Worm (Caenorhabditis elegans) whole organism, L4 larva: ENCODE data around the gene sel-13.

ENCODE experiments used
- D1046.2 ChIP-seq: fragments of 200-800 bp; sonication (Bioruptor generic); IDR thresholded peaks from 2 replicates; pipeline ENCODE4 v1.3.6; 2022; ENCODE audit warnings: missing genetic modification characterization, missing compliant biosample characterization
- F37D6.2 ChIP-seq: sonication (generic microtip); optimal IDR thresholded peaks from 2 replicates; lab custom pipeline; 2016; ENCODE audit warnings: mild to moderate bottlenecking, missing genetic modification characterization, missing compliant biosample characterization
- F49E8.2 ChIP-seq: sonication (generic microtip); optimal IDR thresholded peaks from 2 replicates; lab custom pipeline; 2016; ENCODE audit warnings: missing compliant biosample characterization, mild to moderate bottlenecking, missing genetic modification characterization, borderline replicate concordance
- T26A8.4 ChIP-seq: fragments of 200-800 bp; sonication (Bioruptor generic); IDR thresholded peaks from 2 replicates; pipeline ENCODE4 v1.3.6; 2022; ENCODE audit warnings: missing genetic modification characterization, missing compliant biosample characterization
- ZK337.2 ChIP-seq: fragments of 200-800 bp; sonication (Bioruptor generic); IDR thresholded peaks from 2 replicates; pipeline ENCODE4 v1.3.6; 2022; ENCODE audit warnings: missing genetic modification reagents, missing genetic modification characterization, missing compliant biosample characterization
- aha-1 ChIP-seq: fragments of 150-350 bp; peaks from one replicate; lab custom pipeline; 2014; ENCODE audit warnings: missing biosample characterization, missing genetic modification characterization
- aly-2 ChIP-seq: sonication (generic microtip); optimal IDR thresholded peaks from 2 replicates; lab custom pipeline; 2018; ENCODE audit warnings: missing biosample characterization, missing genetic modification characterization
- arid-1 ChIP-seq: fragments of 200-800 bp; sonication (Bioruptor generic); conservative IDR thresholded peaks from 2 replicates; pipeline ENCODE4 v1.3.6; 2022; ENCODE audit warnings: missing genetic modification reagents, missing genetic modification characterization, missing compliant biosample characterization
- ceh-32 ChIP-seq: sonication (generic microtip); optimal IDR thresholded peaks from 2 replicates; lab custom pipeline; 2016; ENCODE audit warnings: mild to moderate bottlenecking, missing genetic modification characterization, missing compliant biosample characterization; ENCODE audit not compliant: poor library complexity
- ceh-44 ChIP-seq: fragments of 200-800 bp; sonication (Bioruptor generic); IDR thresholded peaks from 2 replicates; pipeline ENCODE4 v1.3.6; 2022; ENCODE audit warnings: missing genetic modification reagents, missing genetic modification characterization, missing compliant biosample characterization
- ces-1 ChIP-seq: fragments of 150-350 bp; sonication (generic microtip); optimal IDR thresholded peaks from 4 replicates; lab custom pipeline; 2014; ENCODE audit warnings: missing biosample characterization, missing genetic modification reagents, missing genetic modification characterization
- cey-2 ChIP-seq: sonication (generic microtip); optimal IDR thresholded peaks from 3 replicates; lab custom pipeline; 2017; ENCODE audit warnings: missing genetic modification characterization, mild to moderate bottlenecking, missing compliant biosample characterization, antibody characterized with exemption, borderline replicate concordance; ENCODE audit not compliant: insufficient read depth
- daf-16 ChIP-seq, 3 experiments: sonication (generic microtip); optimal IDR thresholded peaks; 2 replicates each; lab custom pipeline; 2016 to 2017; ENCODE audit warnings: missing genetic modification characterization in 3 of 3, missing genetic modification reagents in 3 of 3, mild to moderate bottlenecking in 2 of 3, missing compliant biosample characterization in 2 of 3, missing biosample characterization in 1 of 3, moderate library complexity in 1 of 3
- daf-19 ChIP-seq: fragments of 200-800 bp; sonication (Bioruptor generic); conservative IDR thresholded peaks from 2 replicates; pipeline ENCODE4 v1.3.6; 2022; ENCODE audit warnings: missing genetic modification characterization, missing compliant biosample characterization
- dmd-6 ChIP-seq: fragments of 200-800 bp; sonication (Bioruptor generic); IDR thresholded peaks from 2 replicates; pipeline ENCODE4 v1.3.6; 2022; ENCODE audit warnings: missing genetic modification reagents, missing genetic modification characterization, missing compliant biosample characterization
- dmd-8 ChIP-seq: fragments of 200-800 bp; sonication (Bioruptor generic); IDR thresholded peaks from 2 replicates; pipeline ENCODE4 v1.3.6; 2022; ENCODE audit warnings: missing genetic modification characterization, missing compliant biosample characterization
- dpl-1 ChIP-seq: fragments of 150-350 bp; optimal IDR thresholded peaks from 2 replicates; lab custom pipeline; 2014; ENCODE audit warnings: missing biosample characterization, missing genetic modification reagents, missing genetic modification characterization
- dve-1 ChIP-seq: sonication (generic microtip); optimal IDR thresholded peaks from 2 replicates; lab custom pipeline; 2017; ENCODE audit warnings: antibody characterized with exemption, mild to moderate bottlenecking, missing genetic modification characterization, missing compliant biosample characterization; ENCODE audit not compliant: insufficient read depth
- egl-27 ChIP-seq: sonication (generic microtip); optimal IDR thresholded peaks from 3 replicates; lab custom pipeline; 2017; ENCODE audit warnings: missing biosample characterization, missing genetic modification reagents, missing genetic modification characterization
- egl-43 ChIP-seq: fragments of 200-800 bp; sonication (Bioruptor generic); IDR thresholded peaks from 2 replicates; pipeline ENCODE4 v1.3.6; 2022; ENCODE audit warnings: missing genetic modification reagents, missing genetic modification characterization, missing compliant biosample characterization
- fkh-10 ChIP-seq: fragments of 150-350 bp; optimal IDR thresholded peaks from 2 replicates; lab custom pipeline; 2014; ENCODE audit warnings: missing biosample characterization, missing genetic modification reagents, missing genetic modification characterization
- hlh-11 ChIP-seq: fragments of 200-800 bp; sonication (Bioruptor generic); optimal IDR thresholded peaks from 2 replicates; lab custom pipeline; 2018; ENCODE audit warnings: mild to moderate bottlenecking, missing genetic modification characterization, missing compliant biosample characterization
- hlh-30 ChIP-seq: sonication (generic microtip); optimal IDR thresholded peaks from 2 replicates; lab custom pipeline; 2017; ENCODE audit warnings: antibody characterized with exemption, mild to moderate bottlenecking, missing genetic modification characterization, missing compliant biosample characterization; ENCODE audit not compliant: insufficient read depth
- jun-1 ChIP-seq: fragments of 150-350 bp; optimal IDR thresholded peaks from 2 replicates; lab custom pipeline; 2014; ENCODE audit warnings: missing biosample characterization, missing genetic modification reagents, missing genetic modification characterization
- lin-1 ChIP-seq: fragments of 200-800 bp; sonication (Bioruptor generic); IDR thresholded peaks from 2 replicates; pipeline ENCODE4 v1.3.6; 2022; ENCODE audit warnings: missing genetic modification reagents, missing genetic modification characterization, missing compliant biosample characterization
- lin-15B ChIP-seq: fragments of 150-350 bp; sonication (generic microtip); optimal IDR thresholded peaks from 3 replicates; lab custom pipeline; 2014; ENCODE audit warnings: missing biosample characterization, missing genetic modification characterization
- lin-29 ChIP-seq: fragments of 200-800 bp; sonication (Bioruptor generic); IDR thresholded peaks from 2 replicates; pipeline ENCODE4 v1.3.6; 2022; ENCODE audit warnings: missing genetic modification reagents, missing genetic modification characterization, missing compliant biosample characterization
- lin-38 ChIP-seq: fragments of 200-800 bp; sonication (Bioruptor generic); IDR thresholded peaks from 2 replicates; pipeline ENCODE4 v1.3.6; 2022; ENCODE audit warnings: missing genetic modification reagents, missing genetic modification characterization, missing compliant biosample characterization
- madf-5 ChIP-seq, 2 experiments: fragments of 200-800 bp; sonication (Bioruptor generic); IDR thresholded peaks; 2 replicates each; pipeline ENCODE4 v1.3.6; 2022; ENCODE audit warnings: missing compliant biosample characterization in 2 of 2, missing genetic modification characterization in 2 of 2
- mdl-1 ChIP-seq, 2 experiments: fragments of 150-350 bp in 1 of 2; sonication (generic microtip) in 1 of 2; optimal IDR thresholded peaks; 2 replicates each; lab custom pipeline; 2014 to 2017; ENCODE audit warnings: missing biosample characterization in 2 of 2, missing genetic modification characterization in 2 of 2
- mdt-29 ChIP-seq: fragments of 200-800 bp; sonication (Bioruptor generic); IDR thresholded peaks from 2 replicates; pipeline ENCODE4 v1.3.6; 2022; ENCODE audit warnings: missing genetic modification reagents, missing genetic modification characterization, missing compliant biosample characterization
- mep-1 ChIP-seq: fragments of 150-350 bp; sonication (generic microtip); optimal IDR thresholded peaks from 3 replicates; lab custom pipeline; 2014; ENCODE audit warnings: missing biosample characterization, missing genetic modification characterization
- mxl-2 ChIP-seq: fragments of 200-800 bp; sonication (Bioruptor generic); conservative IDR thresholded peaks from 2 replicates; pipeline ENCODE4 v1.3.6; 2022; ENCODE audit warnings: missing genetic modification reagents, missing genetic modification characterization, missing compliant biosample characterization
- mxl-3 ChIP-seq: fragments of 200-800 bp; sonication (Bioruptor generic); optimal IDR thresholded peaks from 2 replicates; lab custom pipeline; 2018; ENCODE audit warnings: mild to moderate bottlenecking, missing genetic modification characterization, missing compliant biosample characterization
- nhr-111 ChIP-seq: fragments of 200-800 bp; sonication (Bioruptor generic); optimal IDR thresholded peaks from 2 replicates; lab custom pipeline; 2018; ENCODE audit warnings: mild to moderate bottlenecking, missing genetic modification characterization, missing compliant biosample characterization
- nhr-237 ChIP-seq: sonication (generic microtip); optimal IDR thresholded peaks from 2 replicates; lab custom pipeline; 2017; ENCODE audit warnings: missing biosample characterization, missing genetic modification characterization
- nhr-25 ChIP-seq: sonication (generic microtip); optimal IDR thresholded peaks from 2 replicates; lab custom pipeline; 2017; ENCODE audit warnings: missing genetic modification characterization, mild to moderate bottlenecking, missing compliant biosample characterization, antibody characterized with exemption, moderate library complexity, borderline replicate concordance; ENCODE audit not compliant: insufficient read depth
- nhr-28 ChIP-seq: fragments of 150-350 bp; optimal IDR thresholded peaks from 2 replicates; lab custom pipeline; 2014; ENCODE audit warnings: missing biosample characterization, missing genetic modification characterization
- nhr-76 ChIP-seq: fragments of 150-350 bp; optimal IDR thresholded peaks from 2 replicates; lab custom pipeline; 2014; ENCODE audit warnings: missing biosample characterization, missing genetic modification characterization
- php-3 ChIP-seq: fragments of 200-800 bp; sonication (Bioruptor generic); IDR thresholded peaks from 2 replicates; pipeline ENCODE4 v1.3.6; 2022; ENCODE audit warnings: missing genetic modification reagents, missing genetic modification characterization, missing compliant biosample characterization
- saeg-2 ChIP-seq: fragments of 200-800 bp; sonication (Bioruptor generic); IDR thresholded peaks from 2 replicates; pipeline ENCODE4 v1.3.6; 2022; ENCODE audit warnings: missing genetic modification reagents, missing genetic modification characterization, missing compliant biosample characterization
- skn-1 ChIP-seq: fragments of 150-350 bp; optimal IDR thresholded peaks from 2 replicates; lab custom pipeline; 2014; ENCODE audit warnings: missing biosample characterization, missing genetic modification characterization
- snpc-1.2 ChIP-seq: fragments of 200-800 bp; sonication (Bioruptor generic); IDR thresholded peaks from 2 replicates; pipeline ENCODE4 v1.3.6; 2022; ENCODE audit warnings: missing genetic modification reagents, missing genetic modification characterization, missing compliant biosample characterization
- tag-97 ChIP-seq: fragments of 200-800 bp; sonication (Bioruptor generic); IDR thresholded peaks from 2 replicates; pipeline ENCODE4 v1.3.6; 2022; ENCODE audit warnings: missing genetic modification characterization, missing compliant biosample characterization
- unc-130 ChIP-seq: sonication (generic microtip); optimal IDR thresholded peaks from 2 replicates; lab custom pipeline; 2016; ENCODE audit warnings: missing genetic modification reagents, missing genetic modification characterization, missing compliant biosample characterization
- vab-7 ChIP-seq: fragments of 200-800 bp; sonication (Bioruptor generic); IDR thresholded peaks from 2 replicates; pipeline ENCODE4 v1.3.6; 2022; ENCODE audit warnings: missing genetic modification reagents, missing genetic modification characterization, missing compliant biosample characterization

sel-13 gene

DNA sequence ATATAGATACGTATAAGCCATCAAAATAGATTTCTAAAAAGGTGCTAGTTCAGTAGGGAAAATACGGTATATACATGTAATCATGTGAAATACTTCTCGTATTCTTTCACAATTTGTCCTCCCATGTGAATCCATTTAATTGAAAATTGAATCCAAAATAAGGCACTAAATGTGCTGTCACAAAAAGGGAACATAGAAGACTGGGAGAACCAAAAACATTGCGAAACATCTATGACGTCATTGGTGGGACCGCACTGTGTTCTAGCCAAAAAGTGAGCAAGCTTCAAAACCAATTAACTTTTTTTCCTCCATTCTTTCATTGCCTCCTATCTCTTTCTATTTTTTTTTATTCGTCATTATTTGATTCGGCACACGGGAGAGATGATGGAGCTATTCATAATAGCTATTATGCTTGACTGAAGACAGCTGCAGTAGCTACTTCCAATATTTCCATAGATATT is 41.6 kb downstream of the sel-13 start, which contains the start of gene cdka-1 (continued):
- TF ChIP-seq hlh-30 (tag; lab: Kevin White, UChicago) (peak; percentile 9), daf-19 (GFP tag; lab: Robert Waterston, UW) (no peak), nhr-28 (no peak), vab-7 (no peak), mdl-1 (tag; optimal IDR thresholded peaks at IDR 0.05; lab: Kevin White, UChicago) (no peak), F37D6.2 (tag; lab: Kevin White, UChicago) (peak; percentile 13), D1046.2 (GFP tag; lab: Robert Waterston, UW) (no peak)

- peak; percentile 90 for TF ChIP-seq ces-1 (GFP tag; lab: Kevin White, UChicago)
- no peak for TF ChIP-seq nhr-76
- no peak for TF ChIP-seq dve-1 (tag; lab: Kevin White, UChicago)
Measured at ce11 chrIII:4657386-4657785, 42.6 kb downstream of the sel-13 start.

- TF ChIP-seq arid-1 (GFP tag; lab: Robert Waterston, UW) (no peak), F49E8.2 (no peak), aha-1 (tag; lab: Kevin White, UChicago) (peak; percentile 97), ceh-32 (tag; lab: Kevin White, UChicago) (no peak), cey-2 (tag; lab: Kevin White, UChicago) (no peak), nhr-76 (no peak), nhr-111 (GFP tag; lab: Kevin White, UChicago) (no peak), fkh-10 (GFP tag; lab: Kevin White, UChicago) (peak; percentile 62), aly-2 (no peak), lin-38 (no peak), jun-1 (no peak), daf-16 (GFP tag; optimal IDR thresholded peaks at IDR 0.05; lab: Kevin White, UChicago) (no peak), daf-16 (tag; optimal IDR thresholded peaks at IDR 0.05; lab: Kevin White, UChicago) (no peak), mep-1 (tag; lab: Kevin White, UChicago) (peak; percentile 63), madf-5 (GFP tag; IDR thresholded peaks at IDR 0.05; lab: Robert Waterston, UW) (no peak), T26A8.4 (GFP tag; lab: Robert Waterston, UW) (no peak), unc-130 (GFP tag; lab: Kevin White, UChicago) (no peak), mxl-3 (GFP tag; lab: Kevin White, UChicago) (no peak), dmd-8 (GFP tag; lab: Robert Waterston, UW) (no peak), F37D6.2 (tag; lab: Kevin White, UChicago) (peak; percentile 53), dmd-6 (GFP tag; lab: Robert Waterston, UW) (0 out of 2 replicates have a peak, but pooled peaks have one; percentile 5), mxl-2 (GFP tag; lab: Robert Waterston, UW) (no peak), nhr-25 (tag; lab: Kevin White, UChicago) (no peak), dve-1 (tag; lab: Kevin White, UChicago) (no peak), hlh-11 (tag; lab: Kevin White, UChicago) (peak; percentile 22), egl-27 (no peak), saeg-2 (no peak), mdt-29 (GFP tag; lab: Robert Waterston, UW) (no peak), dpl-1 (GFP tag; lab: Kevin White, UChicago) (peak; percentile 18), egl-43 (GFP tag; lab: Robert Waterston, UW) (peak; percentile 69; the same call in 1 of the 2 replicates), lin-29 (GFP tag; lab: Robert Waterston, UW) (no peak), lin-1 (GFP tag; lab: Robert Waterston, UW) (no peak), nhr-28 (no peak), skn-1 (no peak), ceh-44 (GFP tag; lab: Robert Waterston, UW) (no peak), tag-97 (GFP tag; lab: Robert Waterston, UW) (no peak), lin-15B (tag; lab: Kevin White, UChicago) (no peak), nhr-237 (no peak), snpc-1.2 (GFP tag; lab: Robert Waterston, UW) (no peak), php-3 (GFP tag; lab: Robert Waterston, UW) (no peak), ZK337.2 (no peak)
Measured at ce11 chrIII:4656415-4656814, 43.6 kb downstream of the sel-13 start.
